Fruit fly (Drosophila melanogaster) whole organism, embryonic: ENCODE measurements around the gene CG32299.

ENCODE experiments used
- Adf1 ChIP-seq: fragments of 200-800 bp; sonication (Bioruptor generic); IDR thresholded peaks from 2 replicates; pipeline ENCODE4 v1.3.6; 2022; ENCODE audit warnings: missing biosample characterization, missing genetic modification characterization
- Aef1 ChIP-seq: fragments of 200-800 bp; sonication (Bioruptor generic); IDR thresholded peaks from 3 replicates; pipeline ENCODE4 v1.3.6; 2022; ENCODE audit warnings: missing biosample characterization, missing genetic modification characterization
- CG1024 ChIP-seq: fragments of 200-800 bp; sonication (Bioruptor generic); IDR thresholded peaks from 2 replicates; pipeline ENCODE4 v1.3.6; 2022; ENCODE audit warnings: missing biosample characterization, missing genetic modification characterization
- CG11696 ChIP-seq: fragments of 200-800 bp; sonication (Bioruptor generic); IDR thresholded peaks from 2 replicates; pipeline ENCODE4 v1.3.6; 2022; ENCODE audit warnings: missing biosample characterization, missing genetic modification characterization
- CG12942 ChIP-seq: fragments of 200-800 bp; sonication (Bioruptor generic); optimal IDR thresholded peaks from 3 replicates; lab custom pipeline; 2016; ENCODE audit warnings: missing biosample characterization, missing genetic modification characterization
- CG15479 ChIP-seq: fragments of 200-800 bp; sonication (Bioruptor generic); optimal IDR thresholded peaks from 3 replicates; lab custom pipeline; 2019; ENCODE audit warnings: missing biosample characterization, mild to moderate bottlenecking, missing genetic modification characterization, moderate library complexity
- CG16815 ChIP-seq: fragments of 200-800 bp; sonication (Bioruptor generic); optimal IDR thresholded peaks from 3 replicates; lab custom pipeline; 2017; ENCODE audit warnings: missing biosample characterization, mild to moderate bottlenecking, missing genetic modification characterization
- CG17568 ChIP-seq: fragments of 200-800 bp; sonication (Bioruptor generic); optimal IDR thresholded peaks from 2 replicates; lab custom pipeline; 2018; ENCODE audit warnings: missing biosample characterization, mild to moderate bottlenecking, missing genetic modification characterization, moderate library complexity
- CG17612 ChIP-seq: fragments of 200-800 bp; sonication (Bioruptor generic); IDR thresholded peaks from 2 replicates; pipeline ENCODE4 v1.3.6; 2022; ENCODE audit warnings: missing biosample characterization, missing genetic modification characterization
- CG2199 ChIP-seq: fragments of 200-800 bp; sonication (Bioruptor generic); IDR thresholded peaks from 3 replicates; pipeline ENCODE4 v1.3.6; 2022; ENCODE audit warnings: missing biosample characterization, missing genetic modification characterization
- CG2202 ChIP-seq: fragments of 200-800 bp; sonication (Bioruptor generic); optimal IDR thresholded peaks from 2 replicates; lab custom pipeline; 2018; ENCODE audit warnings: missing biosample characterization, mild to moderate bottlenecking, missing genetic modification characterization
- CG2875 ChIP-seq: fragments of 200-800 bp; sonication (Bioruptor generic); optimal IDR thresholded peaks from 2 replicates; lab custom pipeline; 2017; ENCODE audit warnings: missing biosample characterization, mild to moderate bottlenecking, missing genetic modification characterization, missing genetic modification reagents
- CG30403 ChIP-seq: fragments of 200-800 bp; sonication (Bioruptor generic); optimal IDR thresholded peaks from 3 replicates; lab custom pipeline; 2016; ENCODE audit warnings: missing biosample characterization, missing genetic modification characterization
- CG4360 ChIP-seq: fragments of 200-800 bp; sonication (Bioruptor generic); IDR thresholded peaks from 2 replicates; pipeline ENCODE4 v1.3.6; 2022; ENCODE audit warnings: missing biosample characterization, missing genetic modification characterization
- CG7928 ChIP-seq: fragments of 200-800 bp; sonication (Bioruptor generic); optimal IDR thresholded peaks from 2 replicates; lab custom pipeline; 2017; ENCODE audit warnings: missing biosample characterization, mild to moderate bottlenecking, missing genetic modification characterization
- CG9727 ChIP-seq: fragments of 200-800 bp; sonication (Bioruptor generic); optimal IDR thresholded peaks from 3 replicates; lab custom pipeline; 2017; ENCODE audit warnings: missing biosample characterization, mild to moderate bottlenecking, missing genetic modification characterization
- D ChIP-seq, 2 experiments: fragments of 200-800 bp in 1 of 2; fragments of >200 bp in 1 of 2; sonication (Bioruptor generic) in 1 of 2; optimal IDR thresholded peaks; 2 replicates in 1 of 2; 3 replicates in 1 of 2; lab custom pipeline; 2017; ENCODE audit warnings: mild to moderate bottlenecking in 1 of 2, missing biosample characterization in 1 of 2, missing genetic modification characterization in 1 of 2, missing genetic modification reagents in 1 of 2
- Dbx ChIP-seq: fragments of 200-800 bp; sonication (Bioruptor generic); IDR thresholded peaks from 3 replicates; pipeline ENCODE4 v1.3.6; 2022; ENCODE audit warnings: missing biosample characterization, missing genetic modification characterization
- MTF-1 ChIP-seq: fragments of 200-800 bp; sonication (Bioruptor generic); optimal IDR thresholded peaks from 2 replicates; lab custom pipeline; 2018; ENCODE audit warnings: missing biosample characterization, mild to moderate bottlenecking, missing genetic modification characterization, borderline replicate concordance
- Med ChIP-seq: fragments of 200-800 bp; sonication (Bioruptor generic); peaks from one replicate; lab custom pipeline; 2016; ENCODE audit warnings: missing biosample characterization, missing genetic modification characterization, mild to moderate bottlenecking, inconsistent platforms, moderate library complexity
- NC2α ChIP-seq: fragments of 200-800 bp; sonication (Bioruptor generic); optimal IDR thresholded peaks from 2 replicates; lab custom pipeline; 2016; ENCODE audit warnings: missing biosample characterization, missing genetic modification characterization
- Ssrp ChIP-seq: fragments of 200-800 bp; sonication (Bioruptor generic); optimal IDR thresholded peaks from 2 replicates; lab custom pipeline; 2018; ENCODE audit warnings: missing biosample characterization, mild to moderate bottlenecking, missing genetic modification characterization, moderate library complexity
- Xrp1 ChIP-seq: fragments of 200-800 bp; sonication (Bioruptor generic); IDR thresholded peaks from 2 replicates; pipeline ENCODE4 v1.3.6; 2022; ENCODE audit warnings: missing biosample characterization, missing genetic modification characterization
- abd-A ChIP-seq: fragments of 200-800 bp; sonication (Bioruptor generic); optimal IDR thresholded peaks from 3 replicates; lab custom pipeline; 2019; ENCODE audit warnings: missing biosample characterization, mild to moderate bottlenecking, missing genetic modification characterization, moderate library complexity
- amos ChIP-seq: fragments of 200-800 bp; sonication (Bioruptor generic); IDR thresholded peaks from 2 replicates; pipeline ENCODE4 v1.3.6; 2022; ENCODE audit warnings: missing biosample characterization, missing genetic modification characterization; ENCODE audit not compliant: partially characterized antibody
- bab2 ChIP-seq: fragments of 200-800 bp; sonication (Bioruptor generic); optimal IDR thresholded peaks from 2 replicates; lab custom pipeline; 2016; ENCODE audit warnings: missing biosample characterization, missing genetic modification characterization
- ci ChIP-seq: fragments of 200-800 bp; sonication (Bioruptor generic); IDR thresholded peaks from 3 replicates; pipeline ENCODE4 v1.3.6; 2022; ENCODE audit warnings: missing biosample characterization, missing genetic modification characterization
- ewg ChIP-seq: fragments of 200-800 bp; sonication (Bioruptor generic); optimal IDR thresholded peaks from 3 replicates; lab custom pipeline; 2017; ENCODE audit warnings: mild to moderate bottlenecking, missing biosample characterization, missing genetic modification reagents, missing genetic modification characterization
- ftz-f1 ChIP-seq: fragments of 200-800 bp; sonication (Bioruptor generic); optimal IDR thresholded peaks from 2 replicates; lab custom pipeline; 2016; ENCODE audit warnings: missing biosample characterization, missing genetic modification characterization
- gcm ChIP-seq: fragments of 200-800 bp; sonication (Bioruptor generic); optimal IDR thresholded peaks from 2 replicates; lab custom pipeline; 2019; ENCODE audit warnings: missing biosample characterization, mild to moderate bottlenecking, missing genetic modification characterization, moderate library complexity
- gsb-n ChIP-seq: fragments of 200-800 bp; sonication (Bioruptor generic); optimal IDR thresholded peaks from 3 replicates; lab custom pipeline; 2018; ENCODE audit warnings: missing biosample characterization, mild to moderate bottlenecking, missing genetic modification characterization
- kni ChIP-seq: fragments of 200-800 bp; sonication (Bioruptor generic); optimal IDR thresholded peaks from 3 replicates; lab custom pipeline; 2017; ENCODE audit warnings: mild to moderate bottlenecking, missing biosample characterization, missing genetic modification reagents, missing genetic modification characterization
- mirr ChIP-seq: fragments of 200-800 bp; sonication (Bioruptor generic); optimal IDR thresholded peaks from 3 replicates; lab custom pipeline; 2018; ENCODE audit warnings: missing biosample characterization, mild to moderate bottlenecking, missing genetic modification characterization
- nmo ChIP-seq: fragments of 200-800 bp; sonication (Bioruptor generic); optimal IDR thresholded peaks from 2 replicates; lab custom pipeline; 2018; ENCODE audit warnings: missing biosample characterization, mild to moderate bottlenecking, missing genetic modification characterization, moderate library complexity
- nom ChIP-seq: fragments of 200-800 bp; sonication (Bioruptor generic); optimal IDR thresholded peaks from 2 replicates; lab custom pipeline; 2017; ENCODE audit warnings: missing biosample characterization, missing genetic modification characterization, mild to moderate bottlenecking, moderate library complexity, missing genetic modification reagents
- odd ChIP-seq: fragments of 200-800 bp; sonication (Bioruptor generic); optimal IDR thresholded peaks from 2 replicates; lab custom pipeline; 2017; ENCODE audit warnings: missing biosample characterization, mild to moderate bottlenecking, missing genetic modification characterization
- psq ChIP-seq: fragments of 200-800 bp; sonication (Bioruptor generic); optimal IDR thresholded peaks from 2 replicates; lab custom pipeline; 2017; ENCODE audit warnings: missing biosample characterization, missing genetic modification characterization
- pzg ChIP-seq: fragments of 200-800 bp; sonication (Bioruptor generic); optimal IDR thresholded peaks from 3 replicates; lab custom pipeline; 2018; ENCODE audit warnings: missing biosample characterization, mild to moderate bottlenecking, missing genetic modification characterization, moderate library complexity
- row ChIP-seq: fragments of 200-800 bp; sonication (Bioruptor generic); IDR thresholded peaks from 3 replicates; pipeline ENCODE4 v1.3.6; 2022; ENCODE audit warnings: missing biosample characterization, missing genetic modification characterization
- ssp ChIP-seq: fragments of 200-800 bp; sonication (Bioruptor generic); IDR thresholded peaks from 2 replicates; pipeline ENCODE4 v1.3.6; 2022; ENCODE audit warnings: missing biosample characterization, missing genetic modification characterization
- tna ChIP-seq: fragments of 200-800 bp; sonication (Bioruptor generic); IDR thresholded peaks from 2 replicates; pipeline ENCODE4 v1.3.6; 2022; ENCODE audit warnings: missing biosample characterization, missing genetic modification characterization; ENCODE audit not compliant: partially characterized antibody
- toy ChIP-seq: fragments of 200-800 bp; sonication (Bioruptor generic); IDR thresholded peaks from 2 replicates; pipeline ENCODE4 v1.3.6; 2022; ENCODE audit warnings: missing biosample characterization, missing genetic modification characterization
- trem ChIP-seq: fragments of 200-800 bp; optimal IDR thresholded peaks from 3 replicates; lab custom pipeline; 2019; ENCODE audit warnings: missing biosample characterization, mild to moderate bottlenecking, missing genetic modification characterization, moderate library complexity
- tup ChIP-seq: fragments of 200-800 bp; sonication (Bioruptor generic); optimal IDR thresholded peaks from 2 replicates; lab custom pipeline; 2016; ENCODE audit warnings: missing biosample characterization, mild to moderate bottlenecking, missing genetic modification characterization, moderate library complexity
- unc-4 ChIP-seq: fragments of 200-800 bp; sonication (Bioruptor generic); IDR thresholded peaks from 2 replicates; pipeline ENCODE4 v1.3.6; 2022; ENCODE audit warnings: missing biosample characterization, missing genetic modification characterization; ENCODE audit not compliant: partially characterized antibody
- vvl ChIP-seq: fragments of 200-800 bp; sonication (Bioruptor generic); IDR thresholded peaks from 2 replicates; pipeline ENCODE4 v1.3.6; 2022; ENCODE audit warnings: missing biosample characterization, missing genetic modification characterization

CG32299 gene

dm6 chr3L:2390889-2391288 is at the start of gene CG32299, which contains the start of gene CG32298:
Gene CG32299 (minus strand): TSS chr3L:2390989.
Gene CG32298 (minus strand): TSS chr3L:2390989.
- no peak for TF ChIP-seq psq (GFP tag; lab: Kevin White, UChicago)
- peak; percentile 78 for TF ChIP-seq gcm (GFP tag; lab: Kevin White, UChicago)
- TF ChIP-seq Ssrp (tag; lab: Kevin White, UChicago): no peak
- TF ChIP-seq, all 482 proteins: peak for 1

dm6 chr3L:2438609-2439422 is 48.0 kb upstream of the CG32299 start:
- TF ChIP-seq kni (GFP tag; lab: Kevin White, UChicago): peak; percentile 68
- TF ChIP-seq CG11696 (GFP tag; lab: Robert Waterston, UW): no peak
- peak; percentile 88 for TF ChIP-seq D (optimal IDR thresholded peaks at IDR 0.05; lab: Kevin White, UChicago)
- TF ChIP-seq D (GFP tag; optimal IDR thresholded peaks at IDR 0.05; lab: Kevin White, UChicago): no peak
- no peak for TF ChIP-seq CG12942 (GFP tag; lab: Kevin White, UChicago)
- TF ChIP-seq ftz-f1: no peak
- TF ChIP-seq NC2α (GFP tag; lab: Kevin White, UChicago): no peak
- no peak for TF ChIP-seq row (GFP tag; lab: Robert Waterston, UW)
- TF ChIP-seq odd (GFP tag; lab: Kevin White, UChicago): peak; percentile 23
- TF ChIP-seq abd-A: peak; percentile 31
- TF ChIP-seq CG2202 (tag; lab: Kevin White, UChicago): no peak
- TF ChIP-seq Xrp1 (GFP tag; lab: Robert Waterston, UW): 0 out of 2 replicates have a peak, but pooled peaks have one; percentile 8
- peak; percentile 57; the same call in 1 of the 3 replicates for TF ChIP-seq ci
- TF ChIP-seq CG1024: no peak
- no peak for TF ChIP-seq CG16815 (GFP tag; lab: Kevin White, UChicago)
- TF ChIP-seq CG9727 (GFP tag; lab: Kevin White, UChicago): peak; percentile 1
- no peak for TF ChIP-seq ssp
- TF ChIP-seq amos (GFP tag; lab: Robert Waterston, UW): no peak
- no peak for TF ChIP-seq MTF-1 (GFP tag; lab: Kevin White, UChicago)
- TF ChIP-seq tna (GFP tag; lab: Robert Waterston, UW): no peak
- TF ChIP-seq nmo (GFP tag; lab: Kevin White, UChicago): no peak
- peak; percentile 29 for TF ChIP-seq nom (GFP tag; lab: Kevin White, UChicago)
- TF ChIP-seq mirr: no peak
- peak; percentile 28 for TF ChIP-seq CG17568 (GFP tag; lab: Kevin White, UChicago)
- no peak for TF ChIP-seq CG30403
- no peak for TF ChIP-seq tup
- TF ChIP-seq toy (GFP tag; lab: Robert Waterston, UW): no peak
- TF ChIP-seq vvl (GFP tag; lab: Robert Waterston, UW): peak; percentile 6; the same call in 1 of the 2 replicates
- TF ChIP-seq ewg (GFP tag; lab: Kevin White, UChicago): no peak
- no peak for TF ChIP-seq Dbx (GFP tag; lab: Robert Waterston, UW)
- TF ChIP-seq CG2875 (GFP tag; lab: Kevin White, UChicago): no peak
- TF ChIP-seq gsb-n (tag; lab: Kevin White, UChicago): no peak
- TF ChIP-seq CG4360 (GFP tag; lab: Robert Waterston, UW): peak; percentile 90
- peak; percentile 100 for TF ChIP-seq CG15479 (GFP tag; lab: Kevin White, UChicago)
- no peak for TF ChIP-seq unc-4 (GFP tag; lab: Robert Waterston, UW)
- peak; percentile 16; the same call in 1 of the 2 replicates for TF ChIP-seq Adf1
- 0 out of 3 replicates have a peak, but pooled peaks have one; percentile 33 for TF ChIP-seq Aef1 (GFP tag; lab: Robert Waterston, UW)
- no peak for TF ChIP-seq CG17612 (GFP tag; lab: Robert Waterston, UW)
- peak; percentile 31 for TF ChIP-seq Med (GFP tag; lab: Kevin White, UChicago)
- peak; percentile 91 for TF ChIP-seq CG2199 (GFP tag; lab: Robert Waterston, UW)
- no peak for TF ChIP-seq pzg
- TF ChIP-seq bab2: no peak
- no peak for TF ChIP-seq trem
- TF ChIP-seq CG7928 (GFP tag; lab: Kevin White, UChicago): no peak
